Worm (Caenorhabditis elegans): ENCODE results near the gene fox-1.

fox-1 gene

DNA sequence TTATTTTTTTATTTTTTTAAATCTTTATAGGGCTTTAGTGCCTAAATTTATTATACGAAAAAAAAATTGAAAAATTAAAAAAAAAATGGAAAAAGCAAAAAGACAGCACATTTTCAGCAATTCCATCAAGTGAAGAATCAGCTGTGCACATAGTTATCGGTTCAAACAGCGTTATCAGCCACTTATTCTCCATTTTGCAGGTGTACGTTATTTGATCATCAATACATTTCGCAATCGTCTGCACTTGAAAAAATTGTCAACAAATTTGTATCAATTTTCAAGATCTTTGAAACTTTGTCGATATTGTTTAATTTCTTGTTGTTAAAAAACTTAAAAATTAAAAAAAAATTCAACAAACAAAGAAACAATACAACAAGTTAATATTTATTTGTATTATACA is 20.0 kb downstream of the fox-1 start:
- no peak for TF ChIP-seq ceh-43 (GFP tag; optimal IDR thresholded peaks at IDR 0.05)
- TF ChIP-seq mep-1 (tag; optimal IDR thresholded peaks at IDR 0.05) = no peak
- TF ChIP-seq pha-4 (tag; optimal IDR thresholded peaks at IDR 0.05) = no peak
- no peak for TF ChIP-seq zip-8 (tag; optimal IDR thresholded peaks at IDR 0.05)
- no peak for TF ChIP-seq unc-120 (tag; optimal IDR thresholded peaks at IDR 0.05; ENCODE audit: poor library complexity, severe bottlenecking)
- TF ChIP-seq unc-39 (tag; optimal IDR thresholded peaks at IDR 0.05) = no peak
- no peak for TF ChIP-seq lsy-2 (tag; optimal IDR thresholded peaks at IDR 0.05)
- no peak for TF ChIP-seq mab-5 (tag; optimal IDR thresholded peaks at IDR 0.05)
- no peak for TF ChIP-seq sem-2 (GFP tag; optimal IDR thresholded peaks at IDR 0.05)
- no peak for TF ChIP-seq lin-13 (tag; optimal IDR thresholded peaks at IDR 0.05)
- no peak for TF ChIP-seq nhr-76 (tag; optimal IDR thresholded peaks at IDR 0.05)
- TF ChIP-seq flh-1 (GFP tag; optimal IDR thresholded peaks at IDR 0.05) = no peak
- no peak for TF ChIP-seq lin-32 (GFP tag; optimal IDR thresholded peaks at IDR 0.05)
- TF ChIP-seq nhr-12 (tag; optimal IDR thresholded peaks at IDR 0.05) = no peak
- no peak for TF ChIP-seq ztf-11 (tag; optimal IDR thresholded peaks at IDR 0.05)
- TF ChIP-seq M03D4.4 (tag; optimal IDR thresholded peaks at IDR 0.05) = no peak
- no peak for TF ChIP-seq ceh-83 (GFP tag; optimal IDR thresholded peaks at IDR 0.05)

DNA sequence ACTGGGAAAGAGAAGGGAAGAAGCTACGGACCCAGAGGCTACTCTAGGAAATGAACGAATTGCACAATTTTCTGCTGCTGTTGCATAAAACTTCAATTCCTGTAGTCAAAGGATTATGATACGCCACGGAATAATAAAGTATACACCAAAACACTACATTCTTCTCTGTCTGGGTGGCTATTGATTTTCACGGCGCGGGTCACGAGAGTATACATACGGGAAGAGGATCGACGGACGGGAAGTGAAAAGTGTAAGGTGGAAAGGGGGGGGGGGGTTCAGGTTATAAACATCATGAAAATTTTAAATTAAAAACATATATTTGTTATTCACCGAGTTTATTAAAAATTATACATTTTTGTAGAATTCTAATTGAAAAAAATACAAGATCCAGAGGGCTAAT is 20.4 kb downstream of the fox-1 start:
- TF ChIP-seq M03D4.4 (tag; optimal IDR thresholded peaks at IDR 0.05) = no peak
- no peak for TF ChIP-seq drap-1 (GFP tag; optimal IDR thresholded peaks at IDR 0.05)
- TF ChIP-seq cnd-1 (tag; optimal IDR thresholded peaks at IDR 0.05) = no peak
- TF ChIP-seq sptf-1 (tag; optimal IDR thresholded peaks at IDR 0.05) = no peak
- TF ChIP-seq hlh-1 (tag; optimal IDR thresholded peaks at IDR 0.05) = no peak
- TF ChIP-seq ztf-11 (tag; optimal IDR thresholded peaks at IDR 0.05) = no peak
- TF ChIP-seq mls-2 (tag; optimal IDR thresholded peaks at IDR 0.05) = no peak
- no peak for TF ChIP-seq lsy-2 (tag; optimal IDR thresholded peaks at IDR 0.05)
- no peak for TF ChIP-seq nhr-76 (tag; optimal IDR thresholded peaks at IDR 0.05)

DNA sequence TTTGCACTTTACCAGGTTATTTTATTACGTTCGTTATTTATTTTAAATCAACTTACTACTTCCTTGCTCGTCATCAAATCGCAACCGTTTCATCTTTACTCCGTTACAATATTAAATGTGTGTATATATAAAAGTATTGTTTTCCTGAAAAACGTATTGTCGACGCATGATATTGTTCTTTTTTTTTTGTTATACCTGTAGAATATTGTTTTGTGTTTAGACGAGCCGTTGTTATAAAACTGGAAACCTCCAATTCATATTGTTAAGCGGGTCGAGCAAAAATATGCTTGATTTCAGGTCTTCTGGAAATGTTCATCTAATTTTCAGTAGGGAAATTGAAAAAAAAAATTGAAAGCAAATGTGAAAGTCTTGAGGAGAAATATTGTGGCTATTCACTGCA is 20.8 kb downstream of the fox-1 start, which contains the start of gene gid-2:
Gene gid-2, minus strand, starts transcription at position 101 of the 400 bp plus-strand sequence.
- TF ChIP-seq pha-4 (tag; optimal IDR thresholded peaks at IDR 0.05) (no peak), unc-62 (GFP tag; optimal IDR thresholded peaks at IDR 0.05) (no peak), hlh-1 (tag; optimal IDR thresholded peaks at IDR 0.05) (no peak), mls-2 (tag; optimal IDR thresholded peaks at IDR 0.05) (no peak), blmp-1 (tag; optimal IDR thresholded peaks at IDR 0.05) (no peak), lsy-2 (tag; optimal IDR thresholded peaks at IDR 0.05) (no peak), nhr-12 (tag; optimal IDR thresholded peaks at IDR 0.05) (no peak), bed-3 (GFP tag; optimal IDR thresholded peaks at IDR 0.05) (no peak)

DNA sequence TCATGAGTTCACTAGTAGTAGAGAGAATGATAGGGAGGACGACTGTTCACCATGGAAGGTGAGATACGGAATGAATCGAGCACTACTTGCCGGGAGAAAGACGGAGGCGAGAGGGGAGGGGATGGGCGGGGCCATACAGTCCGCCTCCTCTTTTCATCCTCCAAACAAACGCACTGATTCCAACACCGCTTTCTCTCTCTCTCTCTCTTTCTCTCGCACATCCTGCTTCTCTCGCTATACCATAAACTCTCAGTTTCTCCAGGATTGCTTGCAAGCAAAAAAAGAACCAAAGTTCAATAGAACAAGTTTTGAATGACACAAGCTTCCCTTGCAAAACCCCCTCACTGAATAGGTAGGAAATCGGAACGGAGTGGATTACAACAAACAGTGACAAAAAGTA is 24.3 kb downstream of the fox-1 start:
- TF ChIP-seq mep-1 (tag; optimal IDR thresholded peaks at IDR 0.05) = no peak
- TF ChIP-seq ztf-11 (tag; optimal IDR thresholded peaks at IDR 0.05) = no peak
- TF ChIP-seq hlh-1 (tag; optimal IDR thresholded peaks at IDR 0.05) = no peak
- TF ChIP-seq nhr-2 (tag; optimal IDR thresholded peaks at IDR 0.05) = no peak
- TF ChIP-seq ces-1 (GFP tag; optimal IDR thresholded peaks at IDR 0.05) = no peak
- no peak for TF ChIP-seq mls-2 (tag; optimal IDR thresholded peaks at IDR 0.05)
- peak; percentile 2 for TF ChIP-seq ham-2 (GFP tag; optimal IDR thresholded peaks at IDR 0.05)
- TF ChIP-seq nhr-12 (tag; optimal IDR thresholded peaks at IDR 0.05) = no peak
- TF ChIP-seq nhr-237 (tag; optimal IDR thresholded peaks at IDR 0.05) = no peak
- no peak for TF ChIP-seq ceh-39 (tag; optimal IDR thresholded peaks at IDR 0.05)
- TF ChIP-seq blmp-1 (tag; optimal IDR thresholded peaks at IDR 0.05) = peak; percentile 13
- no peak for TF ChIP-seq lin-13 (tag; optimal IDR thresholded peaks at IDR 0.05)

DNA sequence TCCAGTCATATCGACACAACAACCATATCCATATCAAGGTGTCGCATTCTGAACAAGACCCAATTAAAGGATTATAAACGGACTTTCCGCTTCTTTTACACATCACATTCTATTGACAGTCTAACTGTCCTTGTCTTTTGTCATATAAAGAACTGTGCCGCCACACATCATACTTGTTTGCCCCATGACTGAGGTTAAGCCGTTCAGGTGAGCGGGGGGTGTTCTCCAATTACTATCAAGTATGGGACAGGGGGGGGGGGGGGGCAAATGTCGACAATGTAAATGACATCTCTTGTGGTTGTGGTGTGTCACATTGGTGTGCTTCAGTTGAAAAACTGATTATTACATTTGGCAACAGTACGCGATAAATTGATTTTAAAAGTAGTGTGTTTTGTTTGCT is 25.9 kb downstream of the fox-1 start:
- TF ChIP-seq drap-1 (GFP tag; optimal IDR thresholded peaks at IDR 0.05) = no peak
- peak; percentile 4 for TF ChIP-seq ham-2 (GFP tag; optimal IDR thresholded peaks at IDR 0.05)
- TF ChIP-seq bed-3 (GFP tag; optimal IDR thresholded peaks at IDR 0.05) = no peak
- no peak for TF ChIP-seq mls-2 (tag; optimal IDR thresholded peaks at IDR 0.05)
- TF ChIP-seq ces-1 (GFP tag; optimal IDR thresholded peaks at IDR 0.05) = no peak
- TF ChIP-seq nhr-28 (tag; optimal IDR thresholded peaks at IDR 0.05) = no peak
- no peak for TF ChIP-seq mab-5 (tag; optimal IDR thresholded peaks at IDR 0.05)
- TF ChIP-seq hlh-1 (tag; optimal IDR thresholded peaks at IDR 0.05) = no peak

DNA sequence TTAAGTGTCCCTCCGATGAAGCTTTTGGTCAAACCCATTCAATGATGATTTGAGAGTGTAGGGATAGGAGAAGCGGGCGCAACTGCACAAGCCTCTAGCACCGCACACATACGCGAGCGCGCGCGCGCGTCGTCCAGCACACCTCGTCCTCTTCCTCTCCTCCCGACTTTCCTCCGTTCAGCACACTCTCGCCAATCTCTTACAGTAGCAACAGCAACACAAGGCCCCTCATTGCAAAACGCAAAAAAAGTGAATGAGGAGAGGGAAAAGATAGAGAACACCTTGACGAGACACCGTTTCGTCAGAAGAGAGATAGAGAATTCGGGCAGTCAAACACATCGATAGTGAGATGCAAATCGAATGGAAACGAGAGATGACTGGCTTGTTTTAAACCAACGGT is 27.2 kb downstream of the fox-1 start:
- TF ChIP-seq nhr-237 (tag; optimal IDR thresholded peaks at IDR 0.05) (no peak), M03D4.4 (tag; optimal IDR thresholded peaks at IDR 0.05) (peak; percentile 64), ceh-39 (tag; optimal IDR thresholded peaks at IDR 0.05) (peak; percentile 74), elt-3 (tag; optimal IDR thresholded peaks at IDR 0.05) (no peak), lin-32 (GFP tag; optimal IDR thresholded peaks at IDR 0.05) (no peak), hlh-1 (tag; optimal IDR thresholded peaks at IDR 0.05) (peak; percentile 84), mls-2 (tag; optimal IDR thresholded peaks at IDR 0.05) (peak; percentile 48), unc-120 (tag; optimal IDR thresholded peaks at IDR 0.05; ENCODE audit: poor library complexity, severe bottlenecking) (peak; percentile 80), lsy-2 (tag; optimal IDR thresholded peaks at IDR 0.05) (peak; percentile 43), cnd-1 (tag; optimal IDR thresholded peaks at IDR 0.05) (peak; percentile 51), unc-62 (GFP tag; optimal IDR thresholded peaks at IDR 0.05) (peak; percentile 58), unc-39 (tag; optimal IDR thresholded peaks at IDR 0.05) (no peak), sptf-1 (tag; optimal IDR thresholded peaks at IDR 0.05) (peak; percentile 22), sem-2 (GFP tag; optimal IDR thresholded peaks at IDR 0.05) (no peak), lin-13 (tag; optimal IDR thresholded peaks at IDR 0.05) (no peak), tbx-8 (GFP tag; optimal IDR thresholded peaks at IDR 0.05) (no peak), drap-1 (GFP tag; optimal IDR thresholded peaks at IDR 0.05) (peak; percentile 2), pha-4 (tag; optimal IDR thresholded peaks at IDR 0.05) (peak; percentile 49), ham-2 (GFP tag; optimal IDR thresholded peaks at IDR 0.05) (peak; percentile 95), nhr-28 (tag; optimal IDR thresholded peaks at IDR 0.05) (no peak), mep-1 (tag; optimal IDR thresholded peaks at IDR 0.05) (peak; percentile 40), nhr-76 (tag; optimal IDR thresholded peaks at IDR 0.05) (no peak)
